Fruit fly (Drosophila melanogaster) S2 (cell line): ENCODE data around the gene Tnpo-SR.

Source experiments
- CG8478 ChIP-seq: fragments of >200 bp; optimal IDR thresholded peaks from 2 replicates; lab custom pipeline; 2018
- CTCF ChIP-seq, 2 experiments: fragments of >200 bp; optimal IDR thresholded peaks; 2 replicates each; lab custom pipeline; 2018

DNA sequence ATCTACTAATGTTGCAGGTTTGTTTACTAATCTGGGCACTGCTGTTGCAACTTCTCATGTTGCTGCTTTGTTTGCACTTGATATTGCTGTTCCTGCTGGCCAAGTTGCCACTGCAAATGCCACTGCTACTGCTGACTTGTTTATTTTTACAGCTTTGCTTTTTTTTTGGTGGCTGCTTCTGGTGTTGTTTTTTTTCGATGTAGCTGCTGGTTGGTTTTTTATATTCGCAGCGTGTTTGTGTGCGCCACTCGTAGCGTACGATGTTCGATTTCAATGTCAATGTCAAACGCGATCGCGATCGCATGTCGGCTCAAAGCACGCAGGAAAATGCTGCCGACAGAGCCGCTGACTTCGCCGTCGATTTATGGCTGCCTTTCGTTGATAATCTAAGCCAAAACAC lies 31.9 kb upstream of the Tnpo-SR start:
- TF ChIP-seq CG8478 = no peak
- no peak for TF ChIP-seq CTCF (optimal IDR thresholded peaks at IDR 0.05; lab: Kevin White, UChicago)
